Fruit fly (Drosophila melanogaster) whole organism, wandering third instar larva: ENCODE results near the gene CG10375.

Source experiments
- Abd-B ChIP-seq: fragments of >200 bp; optimal IDR thresholded peaks from 2 replicates; lab custom pipeline; 2017; ENCODE audit warnings: missing biosample characterization, missing genetic modification characterization
- Dif ChIP-seq: fragments of 200-275, 200-300 bp; sonication (Bioruptor generic); optimal IDR thresholded peaks from 2 replicates; lab custom pipeline; 2018; ENCODE audit warnings: missing biosample characterization, missing genetic modification characterization; ENCODE audit not compliant: partially characterized antibody
- Hr78 ChIP-seq: fragments of >200 bp; optimal IDR thresholded peaks from 2 replicates; lab custom pipeline; 2017; ENCODE audit warnings: missing biosample characterization, missing genetic modification characterization
- br ChIP-seq: fragments of 200-800 bp; sonication (Bioruptor generic); optimal IDR thresholded peaks from 2 replicates; lab custom pipeline; 2016; ENCODE audit warnings: missing biosample characterization, missing genetic modification characterization
- h ChIP-seq: fragments of 200-800 bp; sonication (Bioruptor generic); optimal IDR thresholded peaks from 3 replicates; lab custom pipeline; 2016; ENCODE audit warnings: missing biosample characterization, mild to moderate bottlenecking, missing genetic modification characterization
- usp ChIP-seq: fragments of >200 bp; optimal IDR thresholded peaks from 2 replicates; lab custom pipeline; 2017; ENCODE audit warnings: missing biosample characterization, missing genetic modification characterization

dm6 chr3R:23787632-23787960 is 20.1 kb downstream of the CG10375 start:
- no peak for TF ChIP-seq Hr78 (GFP tag; lab: Kevin White, UChicago)
- no peak for TF ChIP-seq usp (GFP tag; lab: Kevin White, UChicago)
- no peak for TF ChIP-seq Dif (GFP tag; lab: Kevin White, UChicago)
- no peak for TF ChIP-seq Abd-B (GFP tag; lab: Kevin White, UChicago)
- TF ChIP-seq h: no peak
- TF ChIP-seq br (GFP tag; lab: Kevin White, UChicago): no peak
